Worm (Caenorhabditis elegans): ENCODE data around the gene gcy-14.

The gcy-14 gene

ce11 chrV:14900905-14901304, 32.8 kb upstream of the gcy-14 start:
- TF ChIP-seq drap-1 (GFP tag; optimal IDR thresholded peaks at IDR 0.05) (no peak), hlh-1 (tag; optimal IDR thresholded peaks at IDR 0.05) (no peak), mls-2 (tag; optimal IDR thresholded peaks at IDR 0.05) (no peak), unc-62 (GFP tag; optimal IDR thresholded peaks at IDR 0.05) (no peak), lin-32 (GFP tag; optimal IDR thresholded peaks at IDR 0.05) (no peak), tbx-8 (GFP tag; optimal IDR thresholded peaks at IDR 0.05) (no peak), lin-13 (tag; optimal IDR thresholded peaks at IDR 0.05) (no peak), nhr-28 (tag; optimal IDR thresholded peaks at IDR 0.05) (no peak), zip-8 (tag; optimal IDR thresholded peaks at IDR 0.05) (no peak), ztf-11 (tag; optimal IDR thresholded peaks at IDR 0.05) (no peak), nhr-12 (tag; optimal IDR thresholded peaks at IDR 0.05) (no peak), sptf-1 (tag; optimal IDR thresholded peaks at IDR 0.05) (no peak), mep-1 (tag; optimal IDR thresholded peaks at IDR 0.05) (no peak)

- peak; percentile 22 for TF ChIP-seq elt-1 (tag; optimal IDR thresholded peaks at IDR 0.05; ENCODE audit: borderline replicate concordance, insufficient read depth)
- TF ChIP-seq cnd-1 (tag; optimal IDR thresholded peaks at IDR 0.05) = no peak
These were observed 31.5 kb upstream of the gcy-14 start, which contains the start of gene H12D21.10 for ce11 chrV:14899545-14899944. H12D21.10 (plus strand) TSS chrV:14899804.

- TF ChIP-seq nhr-12 (tag; optimal IDR thresholded peaks at IDR 0.05) (no peak), pha-4 (tag; optimal IDR thresholded peaks at IDR 0.05) (no peak), nhr-28 (tag; optimal IDR thresholded peaks at IDR 0.05) (no peak), lsy-2 (tag; optimal IDR thresholded peaks at IDR 0.05) (no peak), hlh-1 (tag; optimal IDR thresholded peaks at IDR 0.05) (no peak), ceh-39 (tag; optimal IDR thresholded peaks at IDR 0.05) (no peak), sptf-1 (tag; optimal IDR thresholded peaks at IDR 0.05) (no peak), flh-1 (GFP tag; optimal IDR thresholded peaks at IDR 0.05) (no peak), ceh-43 (GFP tag; optimal IDR thresholded peaks at IDR 0.05) (no peak), ces-1 (GFP tag; optimal IDR thresholded peaks at IDR 0.05) (no peak), blmp-1 (tag; optimal IDR thresholded peaks at IDR 0.05) (no peak), M03D4.4 (tag; optimal IDR thresholded peaks at IDR 0.05) (no peak), mep-1 (tag; optimal IDR thresholded peaks at IDR 0.05) (no peak), unc-39 (tag; optimal IDR thresholded peaks at IDR 0.05) (no peak), lin-13 (tag; optimal IDR thresholded peaks at IDR 0.05) (no peak), elt-1 (tag; optimal IDR thresholded peaks at IDR 0.05; ENCODE audit: borderline replicate concordance, insufficient read depth) (no peak), bed-3 (GFP tag; optimal IDR thresholded peaks at IDR 0.05) (no peak), ceh-83 (GFP tag; optimal IDR thresholded peaks at IDR 0.05) (no peak)
These were observed 29.6 kb upstream of the gcy-14 start, which contains the start of gene H12D21.6 for ce11 chrV:14897731-14898130. H12D21.6 (minus strand) TSS chrV:14897831.

- TF ChIP-seq mep-1 (tag; optimal IDR thresholded peaks at IDR 0.05) (no peak), drap-1 (GFP tag; optimal IDR thresholded peaks at IDR 0.05) (no peak), ceh-39 (tag; optimal IDR thresholded peaks at IDR 0.05) (no peak), mls-2 (tag; optimal IDR thresholded peaks at IDR 0.05) (no peak), lin-13 (tag; optimal IDR thresholded peaks at IDR 0.05) (no peak), elt-1 (tag; optimal IDR thresholded peaks at IDR 0.05; ENCODE audit: borderline replicate concordance, insufficient read depth) (no peak), unc-62 (GFP tag; optimal IDR thresholded peaks at IDR 0.05) (no peak), blmp-1 (tag; optimal IDR thresholded peaks at IDR 0.05) (no peak), nhr-12 (tag; optimal IDR thresholded peaks at IDR 0.05) (no peak), ceh-83 (GFP tag; optimal IDR thresholded peaks at IDR 0.05) (no peak), nhr-76 (tag; optimal IDR thresholded peaks at IDR 0.05) (no peak), M03D4.4 (tag; optimal IDR thresholded peaks at IDR 0.05) (no peak), ham-2 (GFP tag; optimal IDR thresholded peaks at IDR 0.05) (no peak), snpc-4 (tag; optimal IDR thresholded peaks at IDR 0.05) (no peak), unc-39 (tag; optimal IDR thresholded peaks at IDR 0.05) (no peak), ceh-43 (GFP tag; optimal IDR thresholded peaks at IDR 0.05) (no peak), zip-8 (tag; optimal IDR thresholded peaks at IDR 0.05) (no peak), tbx-8 (GFP tag; optimal IDR thresholded peaks at IDR 0.05) (no peak), cnd-1 (tag; optimal IDR thresholded peaks at IDR 0.05) (no peak)
These were observed 27.5 kb upstream of the gcy-14 start, which contains the start of gene mpst-3 for ce11 chrV:14895557-14895956. mpst-3 (plus strand) TSS chrV:14895647.

DNA sequence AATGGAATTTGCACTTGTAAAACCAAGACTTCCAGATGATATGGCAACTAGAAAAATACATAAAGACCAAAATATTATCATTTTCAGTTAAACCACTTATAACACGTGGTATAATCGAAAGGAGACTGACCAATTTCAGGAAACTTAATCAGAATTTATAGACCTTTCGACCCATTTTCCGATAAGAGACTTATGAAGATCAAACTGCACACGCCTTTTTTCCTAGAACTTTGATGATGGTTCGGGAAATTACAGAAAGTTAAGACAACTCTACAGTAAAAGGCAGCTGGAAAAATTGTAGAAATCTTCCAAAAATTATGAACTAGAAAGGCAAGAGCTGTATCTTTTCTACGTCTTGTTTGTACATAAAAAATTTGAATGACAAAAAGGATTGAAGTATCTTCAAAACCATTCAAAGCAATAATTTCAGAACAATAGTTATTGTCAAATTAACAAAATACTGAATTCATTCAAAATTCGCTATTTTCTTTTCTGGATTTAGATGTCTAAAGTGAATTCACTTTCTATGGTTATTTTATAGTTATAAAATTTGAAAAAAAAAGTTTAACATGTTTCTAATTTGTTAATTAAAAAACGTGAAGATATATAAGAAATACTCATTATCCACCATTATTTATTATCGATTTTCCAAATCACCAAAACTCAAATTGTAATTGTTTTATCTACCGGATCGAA, 25.4 kb upstream of the gcy-14 start, which contains the start of the genes mpst-2 and H12D21.5:
mpst-2 (minus strand) TSS at position 101 of the 696 bp plus-strand sequence.
H12D21.5 (plus strand) TSS at position 646 of the 696 bp plus-strand sequence.
- TF ChIP-seq mls-2 (tag; optimal IDR thresholded peaks at IDR 0.05) (no peak), hlh-1 (tag; optimal IDR thresholded peaks at IDR 0.05) (no peak), ceh-43 (GFP tag; optimal IDR thresholded peaks at IDR 0.05) (no peak), drap-1 (GFP tag; optimal IDR thresholded peaks at IDR 0.05) (no peak), M03D4.4 (tag; optimal IDR thresholded peaks at IDR 0.05) (no peak), nhr-28 (tag; optimal IDR thresholded peaks at IDR 0.05) (no peak), nhr-2 (tag; optimal IDR thresholded peaks at IDR 0.05) (no peak), nhr-12 (tag; optimal IDR thresholded peaks at IDR 0.05) (no peak)
